Fruit fly (Drosophila melanogaster) whole organism, embryonic: ENCODE results near the gene CG14598.
A peak's percentile ranks its signal among the peaks of the same experiment; 100 is the strongest.

Experiments used
- Aef1 ChIP-seq: fragments of 200-800 bp; sonication (Bioruptor generic); IDR thresholded peaks from 3 replicates; pipeline ENCODE4 v1.3.6; 2022; ENCODE audit warnings: missing biosample characterization, missing genetic modification characterization
- CG10654 ChIP-seq: fragments of 200-800 bp; sonication (Bioruptor generic); optimal IDR thresholded peaks from 2 replicates; lab custom pipeline; 2016; ENCODE audit warnings: missing biosample characterization, missing genetic modification characterization
- CG11093 ChIP-seq: fragments of 200-800 bp; sonication (Bioruptor generic); IDR thresholded peaks from 3 replicates; pipeline ENCODE4 v1.3.6; 2022; ENCODE audit warnings: missing biosample characterization, missing genetic modification characterization
- CG11695 ChIP-seq: fragments of 200-800 bp; sonication (Bioruptor generic); IDR thresholded peaks from 3 replicates; pipeline ENCODE4 v1.3.6; 2022; ENCODE audit warnings: missing biosample characterization, missing genetic modification characterization
- CG13296 ChIP-seq: fragments of 200-800 bp; sonication (Bioruptor generic); optimal IDR thresholded peaks from 3 replicates; lab custom pipeline; 2018; ENCODE audit warnings: missing biosample characterization, mild to moderate bottlenecking, missing genetic modification characterization
- CG13424 ChIP-seq: fragments of 200-800 bp; sonication (Bioruptor generic); optimal IDR thresholded peaks from 2 replicates; lab custom pipeline; 2019; ENCODE audit warnings: missing biosample characterization, mild to moderate bottlenecking, missing genetic modification characterization, moderate library complexity
- CG14667 ChIP-seq: fragments of 200-800 bp; sonication (Bioruptor generic); IDR thresholded peaks from 2 replicates; pipeline ENCODE4 v1.3.6; 2022; ENCODE audit warnings: missing biosample characterization, missing genetic modification characterization
- CG15514 ChIP-seq: fragments of 200-800 bp; sonication (Bioruptor generic); optimal IDR thresholded peaks from 3 replicates; lab custom pipeline; 2017; ENCODE audit warnings: missing biosample characterization, missing genetic modification characterization, mild to moderate bottlenecking, moderate library complexity, missing genetic modification reagents
- CG2875 ChIP-seq: fragments of 200-800 bp; sonication (Bioruptor generic); optimal IDR thresholded peaks from 2 replicates; lab custom pipeline; 2017; ENCODE audit warnings: missing biosample characterization, mild to moderate bottlenecking, missing genetic modification characterization, missing genetic modification reagents
- CG3407 ChIP-seq: fragments of 200-800 bp; sonication (Bioruptor generic); optimal IDR thresholded peaks from 2 replicates; lab custom pipeline; 2018; ENCODE audit warnings: missing biosample characterization, mild to moderate bottlenecking, missing genetic modification characterization
- CG3847 ChIP-seq: fragments of 200-800 bp; sonication (Bioruptor generic); IDR thresholded peaks from 2 replicates; pipeline ENCODE4 v1.3.6; 2022; ENCODE audit warnings: missing biosample characterization, missing genetic modification characterization
- CG5180 ChIP-seq: fragments of 200-800 bp; sonication (Bioruptor generic); optimal IDR thresholded peaks from 3 replicates; lab custom pipeline; 2017; ENCODE audit warnings: missing biosample characterization, missing genetic modification characterization, mild to moderate bottlenecking, moderate library complexity, missing genetic modification reagents
- CG5953 ChIP-seq: fragments of 200-800 bp; sonication (Bioruptor generic); IDR thresholded peaks from 2 replicates; pipeline ENCODE4 v1.3.6; 2022; ENCODE audit warnings: missing biosample characterization, missing genetic modification characterization
- CG7786 ChIP-seq: fragments of 200-800 bp; sonication (Bioruptor generic); optimal IDR thresholded peaks from 2 replicates; lab custom pipeline; 2016; ENCODE audit warnings: missing biosample characterization, missing genetic modification characterization
- CG8290 ChIP-seq, 3 experiments: fragments of 200-800 bp; sonication (Bioruptor generic); optimal IDR thresholded peaks; 2 replicates each; lab custom pipeline; 2016 to 2019; ENCODE audit warnings: missing biosample characterization in 3 of 3, missing genetic modification characterization in 3 of 3, mild to moderate bottlenecking in 2 of 3, moderate library complexity in 1 of 3
- Drgx ChIP-seq: fragments of 200-800 bp; sonication (Bioruptor generic); IDR thresholded peaks from 2 replicates; pipeline ENCODE4 v1.3.6; 2022; ENCODE audit warnings: missing biosample characterization, missing genetic modification characterization
- Gug ChIP-seq: fragments of 200-800 bp; sonication (Bioruptor generic); IDR thresholded peaks from 4 replicates; pipeline ENCODE4 v1.3.6; 2022; ENCODE audit warnings: missing biosample characterization, missing genetic modification characterization
- H15 ChIP-seq: fragments of 200-800 bp; sonication (Bioruptor generic); IDR thresholded peaks from 3 replicates; pipeline ENCODE4 v1.3.6; 2022; ENCODE audit warnings: missing biosample characterization, missing genetic modification characterization
- Hey ChIP-seq: fragments of 200-800 bp; sonication (Bioruptor generic); optimal IDR thresholded peaks from 3 replicates; lab custom pipeline; 2018; ENCODE audit warnings: missing biosample characterization, mild to moderate bottlenecking, missing genetic modification characterization
- Hmx ChIP-seq: fragments of 200-800 bp; sonication (Bioruptor generic); optimal IDR thresholded peaks from 2 replicates; lab custom pipeline; 2016; ENCODE audit warnings: missing biosample characterization, missing genetic modification characterization
- Hr39 ChIP-seq: fragments of >200 bp; optimal IDR thresholded peaks from 2 replicates; lab custom pipeline; 2017
- Hr51 ChIP-seq, 2 experiments: fragments of 200-800 bp; sonication (Bioruptor generic); optimal IDR thresholded peaks; 2 replicates in 1 of 2; 3 replicates in 1 of 2; lab custom pipeline; 2016 to 2018; ENCODE audit warnings: missing biosample characterization in 2 of 2, missing genetic modification characterization in 2 of 2, mild to moderate bottlenecking in 1 of 2, moderate library complexity in 1 of 2
- Lhr ChIP-seq: fragments of 200-800 bp; sonication (Bioruptor generic); optimal IDR thresholded peaks from 3 replicates; lab custom pipeline; 2017; ENCODE audit warnings: mild to moderate bottlenecking, missing biosample characterization, missing genetic modification reagents, missing genetic modification characterization
- Lpt ChIP-seq: fragments of >200 bp; optimal IDR thresholded peaks from 2 replicates; lab custom pipeline; 2018; ENCODE audit warnings: missing biosample characterization, missing genetic modification characterization
- Nf-YC ChIP-seq: fragments of 200-800 bp; optimal IDR thresholded peaks from 3 replicates; lab custom pipeline; 2019; ENCODE audit warnings: missing biosample characterization, mild to moderate bottlenecking, missing genetic modification characterization, moderate library complexity
- Sox102F ChIP-seq: fragments of 200-800 bp; sonication (Bioruptor generic); optimal IDR thresholded peaks from 2 replicates; lab custom pipeline; 2018; ENCODE audit warnings: missing biosample characterization, mild to moderate bottlenecking, missing genetic modification characterization, moderate library complexity
- Ssrp ChIP-seq: fragments of 200-800 bp; sonication (Bioruptor generic); optimal IDR thresholded peaks from 2 replicates; lab custom pipeline; 2018; ENCODE audit warnings: missing biosample characterization, mild to moderate bottlenecking, missing genetic modification characterization, moderate library complexity
- Stat92E ChIP-seq, 3 experiments: fragments of >200 bp in 2 of 3; fragments of 200-800 bp in 1 of 3; sonication (Bioruptor generic) in 1 of 3; optimal IDR thresholded peaks; 2 replicates each; lab custom pipeline; 2017 to 2019; ENCODE audit warnings: missing biosample characterization in 3 of 3, missing genetic modification characterization in 3 of 3, mild to moderate bottlenecking in 1 of 3, moderate library complexity in 1 of 3
- al ChIP-seq: fragments of 200-800 bp; sonication (Bioruptor generic); IDR thresholded peaks from 2 replicates; pipeline ENCODE4 v1.3.6; 2022; ENCODE audit warnings: missing biosample characterization, missing genetic modification characterization
- bbx ChIP-seq: fragments of 200-800 bp; sonication (Bioruptor generic); IDR thresholded peaks from 2 replicates; pipeline ENCODE4 v1.3.6; 2022; ENCODE audit warnings: missing biosample characterization, missing genetic modification characterization; ENCODE audit not compliant: partially characterized antibody
- bigmax ChIP-seq: fragments of 200-800 bp; sonication (Bioruptor generic); optimal IDR thresholded peaks from 2 replicates; lab custom pipeline; 2018; ENCODE audit warnings: missing biosample characterization, mild to moderate bottlenecking, missing genetic modification characterization
- bowl ChIP-seq: fragments of 200-800 bp; sonication (Bioruptor generic); IDR thresholded peaks from 2 replicates; pipeline ENCODE4 v1.3.6; 2022; ENCODE audit warnings: missing biosample characterization, missing genetic modification characterization
- cato ChIP-seq: fragments of 200-800 bp; sonication (Bioruptor generic); optimal IDR thresholded peaks from 2 replicates; lab custom pipeline; 2016; ENCODE audit warnings: missing biosample characterization, missing genetic modification characterization, borderline replicate concordance
- crol ChIP-seq: fragments of 200-800 bp; sonication (Bioruptor generic); IDR thresholded peaks from 2 replicates; pipeline ENCODE4 v1.3.6; 2022; ENCODE audit warnings: missing biosample characterization, missing genetic modification characterization
- crp ChIP-seq, 2 experiments: fragments of 200-800 bp; sonication (Bioruptor generic); optimal IDR thresholded peaks; 2 replicates in 1 of 2; 3 replicates in 1 of 2; lab custom pipeline; 2017; ENCODE audit warnings: missing biosample characterization in 2 of 2, missing genetic modification characterization in 2 of 2, mild to moderate bottlenecking in 1 of 2, moderate library complexity in 1 of 2
- dimm ChIP-seq: fragments of 200-800 bp; sonication (Bioruptor generic); IDR thresholded peaks from 2 replicates; pipeline ENCODE4 v1.3.6; 2022; ENCODE audit warnings: missing biosample characterization, missing genetic modification characterization
- en ChIP-seq: fragments of 200-800 bp; sonication (Bioruptor generic); optimal IDR thresholded peaks from 2 replicates; lab custom pipeline; 2016; ENCODE audit warnings: missing biosample characterization, missing genetic modification characterization
- eve ChIP-seq, 2 experiments: fragments of >200 bp; optimal IDR thresholded peaks; 2 replicates each; lab custom pipeline; 2017; ENCODE audit warnings: missing biosample characterization in 2 of 2, missing genetic modification characterization in 2 of 2
- gcm ChIP-seq: fragments of 200-800 bp; sonication (Bioruptor generic); optimal IDR thresholded peaks from 2 replicates; lab custom pipeline; 2019; ENCODE audit warnings: missing biosample characterization, mild to moderate bottlenecking, missing genetic modification characterization, moderate library complexity
- insv ChIP-seq, 2 experiments: fragments of 200-800 bp; sonication (Bioruptor generic); optimal IDR thresholded peaks; 3 replicates each; lab custom pipeline; 2016 to 2018; ENCODE audit warnings: missing biosample characterization in 2 of 2, missing genetic modification characterization in 2 of 2
- jigr1 ChIP-seq: fragments of 200-800 bp; sonication (Bioruptor generic); IDR thresholded peaks from 3 replicates; pipeline ENCODE4 v1.3.6; 2022; ENCODE audit warnings: missing biosample characterization, missing genetic modification characterization
- jing ChIP-seq: fragments of 200-800 bp; sonication (Bioruptor generic); optimal IDR thresholded peaks from 2 replicates; lab custom pipeline; 2018; ENCODE audit warnings: missing biosample characterization, mild to moderate bottlenecking, missing genetic modification characterization
- maf-S ChIP-seq: fragments of 200-800 bp; sonication (Bioruptor generic); optimal IDR thresholded peaks from 2 replicates; lab custom pipeline; 2016; ENCODE audit warnings: missing biosample characterization, missing genetic modification characterization
- mam ChIP-seq: fragments of 200-800 bp; sonication (Bioruptor generic); optimal IDR thresholded peaks from 3 replicates; lab custom pipeline; 2016; ENCODE audit warnings: missing biosample characterization, missing genetic modification characterization
- sima ChIP-seq: fragments of 200-800 bp; sonication (Bioruptor generic); optimal IDR thresholded peaks from 2 replicates; lab custom pipeline; 2016; ENCODE audit warnings: missing biosample characterization, missing genetic modification characterization
- sna ChIP-seq: fragments of 200-800 bp; sonication (Bioruptor generic); IDR thresholded peaks from 2 replicates; pipeline ENCODE4 v1.3.6; 2022; ENCODE audit warnings: missing biosample characterization, missing genetic modification characterization; ENCODE audit not compliant: partially characterized antibody
- ssp ChIP-seq: fragments of 200-800 bp; sonication (Bioruptor generic); IDR thresholded peaks from 2 replicates; pipeline ENCODE4 v1.3.6; 2022; ENCODE audit warnings: missing biosample characterization, missing genetic modification characterization
- tll ChIP-seq, 2 experiments: fragments of 200-800 bp in 1 of 2; fragments of >200 bp in 1 of 2; sonication (Bioruptor generic) in 1 of 2; optimal IDR thresholded peaks; 2 replicates each; lab custom pipeline; 2017 to 2019; ENCODE audit warnings: missing biosample characterization in 2 of 2, missing genetic modification characterization in 2 of 2, mild to moderate bottlenecking in 1 of 2, moderate library complexity in 1 of 2

Gene CG14598

dm6 chr3R:7474616-7475120, 35.1 kb downstream of the CG14598 start (continued):
- TF ChIP-seq CG8290 (GFP tag; optimal IDR thresholded peaks at IDR 0.05; lab: Kevin White, UChicago) (peak; percentile 62), CG8290 (tag; optimal IDR thresholded peaks at IDR 0.05; lab: Kevin White, UChicago) (peak; percentile 31 to 94), bowl (peak; percentile 66; the same call in 1 of the 2 replicates), Ssrp (tag; lab: Kevin White, UChicago) (no peak), Aef1 (0 out of 3 replicates have a peak, but pooled peaks have one; percentile 10), en (GFP tag; lab: Kevin White, UChicago) (no peak), CG3407 (GFP tag; lab: Kevin White, UChicago) (peak; percentile 60), Stat92E (GFP tag; optimal IDR thresholded peaks at IDR 0.05; lab: Kevin White, UChicago) (peak in 1 of 3 experiments; percentile 96), Drgx (GFP tag; lab: Robert Waterston, UW) (peak; percentile 52), jigr1 (GFP tag; lab: Robert Waterston, UW) (no peak), CG15514 (GFP tag; lab: Kevin White, UChicago) (peak; percentile 65), CG5953 (no peak; the same call in 1 of the 2 replicates), CG5180 (GFP tag; lab: Kevin White, UChicago) (peak; percentile 52), CG11093 (peak; percentile 36; the same call in 1 of the 3 replicates), Lpt (GFP tag; lab: Kevin White, UChicago) (no peak), CG10654 (GFP tag; lab: Kevin White, UChicago) (peak; percentile 22), bbx (GFP tag; lab: Robert Waterston, UW) (peak; percentile 99), Sox102F (GFP tag; lab: Kevin White, UChicago) (no peak), CG2875 (GFP tag; lab: Kevin White, UChicago) (peak; percentile 44), Nf-YC (tag; lab: Kevin White, UChicago) (peak; percentile 65), CG3847 (GFP tag; lab: Robert Waterston, UW) (peak; percentile 58; the same call in 1 of the 2 replicates), Gug (GFP tag; lab: Robert Waterston, UW) (peak; percentile 40; the same call in 1 of the 4 replicates), ssp (0 out of 2 replicates have a peak, but pooled peaks have one; percentile 14), Hey (tag; lab: Kevin White, UChicago) (peak; percentile 94), bigmax (GFP tag; lab: Kevin White, UChicago) (peak; percentile 85), sna (peak; percentile 86), CG13296 (GFP tag; lab: Kevin White, UChicago) (peak; percentile 85), jing (no peak), dimm (GFP tag; lab: Robert Waterston, UW) (0 out of 2 replicates have a peak, but pooled peaks have one; percentile 27), Hr39 (lab: Kevin White, UChicago) (no peak), H15 (GFP tag; lab: Robert Waterston, UW) (peak; percentile 39; the same call in 1 of the 3 replicates), sima (no peak), CG13424 (tag; lab: Kevin White, UChicago) (peak; percentile 71), Lhr (GFP tag; lab: Kevin White, UChicago) (no peak), crol (peak; percentile 97), CG7786 (GFP tag; lab: Kevin White, UChicago) (peak; percentile 13), insv (GFP tag; optimal IDR thresholded peaks at IDR 0.05; lab: Kevin White, UChicago) (peak in 1 of 2 experiments; percentile 69), Hr51 (GFP tag; optimal IDR thresholded peaks at IDR 0.05; lab: Kevin White, UChicago) (peak; percentile 36 to 55), maf-S (GFP tag; lab: Kevin White, UChicago) (peak; percentile 28), crp (GFP tag; optimal IDR thresholded peaks at IDR 0.05; lab: Kevin White, UChicago) (no peak), CG14667 (GFP tag; lab: Robert Waterston, UW) (peak; percentile 11; the same call in 1 of the 2 replicates), eve (GFP tag; optimal IDR thresholded peaks at IDR 0.05; lab: Kevin White, UChicago) (no peak), tll (GFP tag; optimal IDR thresholded peaks at IDR 0.05; lab: Kevin White, UChicago) (no peak), gcm (GFP tag; lab: Kevin White, UChicago) (peak; percentile 24), mam (no peak), CG11695 (GFP tag; lab: Robert Waterston, UW) (peak; percentile 47; the same call in 2 of the 3 replicates), Hmx (GFP tag; lab: Kevin White, UChicago) (no peak), al (GFP tag; lab: Robert Waterston, UW) (peak; percentile 44; the same call in 1 of the 2 replicates), cato (GFP tag; lab: Kevin White, UChicago) (no peak)
